Fruit fly (Drosophila melanogaster): ENCODE measurements around the gene CG8478.

CG8478 gene

dm6 chr3R:9725121-9725956 is 38.1 kb upstream of the CG8478 start, which contains the start of gene hyd (continued):
- TF ChIP-seq vnd (GFP tag; IDR thresholded peaks at IDR 0.05; ENCODE audit: partially characterized antibody) (peak; percentile 67; the same call in 2 of the 3 replicates), trem (tag; optimal IDR thresholded peaks at IDR 0.05) (peak; percentile 97), Nf-YC (tag; optimal IDR thresholded peaks at IDR 0.05) (no peak), CG16813 (GFP tag; IDR thresholded peaks at IDR 0.05; ENCODE audit: partially characterized antibody) (peak; percentile 87), HLH4C (GFP tag; IDR thresholded peaks at IDR 0.05; ENCODE audit: partially characterized antibody) (peak; percentile 84), CG8478 (optimal IDR thresholded peaks at IDR 0.05) (peak; percentile 84), CG10267 (tag; optimal IDR thresholded peaks at IDR 0.05) (peak; percentile 43), TFAM (GFP tag; optimal IDR thresholded peaks at IDR 0.05) (no peak), gsb-n (tag; optimal IDR thresholded peaks at IDR 0.05) (no peak), CG2889 (GFP tag; IDR thresholded peaks at IDR 0.05) (no peak), CG32772 (GFP tag; IDR thresholded peaks at IDR 0.05) (no peak), CG13624 (GFP tag; optimal IDR thresholded peaks at IDR 0.05) (peak; percentile 19), gfzf (GFP tag; optimal IDR thresholded peaks at IDR 0.05) (peak; percentile 61), jumu (GFP tag; optimal IDR thresholded peaks at IDR 0.05) (no peak), CG11696 (GFP tag; IDR thresholded peaks at IDR 0.05) (no peak), CG32532 (GFP tag; IDR thresholded peaks at IDR 0.05) (no peak), Dp (GFP tag; optimal IDR thresholded peaks at IDR 0.05) (peak; percentile 57), bcd (GFP tag; optimal IDR thresholded peaks at IDR 0.05) (no peak), C15 (GFP tag; IDR thresholded peaks at IDR 0.05) (no peak), CG14710 (tag; optimal IDR thresholded peaks at IDR 0.05) (peak; percentile 63), Scr (GFP tag; IDR thresholded peaks at IDR 0.05; ENCODE audit: partially characterized antibody) (peak; percentile 88), CG42726 (GFP tag; IDR thresholded peaks at IDR 0.05; ENCODE audit: partially characterized antibody) (peak; percentile 74; the same call in 1 of the 2 replicates), mld (GFP tag; IDR thresholded peaks at IDR 0.05; ENCODE audit: partially characterized antibody) (peak; percentile 35; the same call in 2 of the 3 replicates), CG13894 (tag; optimal IDR thresholded peaks at IDR 0.05) (no peak), dmrt99B (tag; optimal IDR thresholded peaks at IDR 0.05) (no peak), zfh1 (GFP tag; IDR thresholded peaks at IDR 0.05) (no peak), dysf (GFP tag; IDR thresholded peaks at IDR 0.05) (no peak), CG18764 (GFP tag; optimal IDR thresholded peaks at IDR 0.05) (no peak), row (GFP tag; IDR thresholded peaks at IDR 0.05) (peak; percentile 48; the same call in 2 of the 3 replicates), pita (GFP tag; optimal IDR thresholded peaks at IDR 0.05) (peak; percentile 29), CG9797 (GFP tag; optimal IDR thresholded peaks at IDR 0.05) (peak; percentile 88), Asciz (GFP tag; optimal IDR thresholded peaks at IDR 0.05) (no peak), CG9609 (GFP tag; optimal IDR thresholded peaks at IDR 0.05) (no peak), CG6654 (GFP tag; optimal IDR thresholded peaks at IDR 0.05) (no peak), org-1 (GFP tag; optimal IDR thresholded peaks at IDR 0.05) (no peak), CG7839 (tag; optimal IDR thresholded peaks at IDR 0.05) (no peak), CG2129 (GFP tag; IDR thresholded peaks at IDR 0.05; ENCODE audit: partially characterized antibody) (peak; percentile 77), CG31441 (GFP tag; IDR thresholded peaks at IDR 0.05) (no peak), Hr78 (GFP tag; optimal IDR thresholded peaks at IDR 0.05) (no peak), lbe (GFP tag; optimal IDR thresholded peaks at IDR 0.05) (no peak), nerfin-1 (tag; optimal IDR thresholded peaks at IDR 0.05) (peak; percentile 89), twi (tag; optimal IDR thresholded peaks at IDR 0.05) (no peak), Myb (GFP tag; optimal IDR thresholded peaks at IDR 0.05) (peak; percentile 76), CG7963 (GFP tag; IDR thresholded peaks at IDR 0.05; ENCODE audit: partially characterized antibody) (peak; percentile 64; the same call in 2 of the 3 replicates), ttk (GFP tag; IDR thresholded peaks at IDR 0.05) (no peak), Oaz (GFP tag; IDR thresholded peaks at IDR 0.05) (no peak), gcm (GFP tag; optimal IDR thresholded peaks at IDR 0.05) (no peak), CG34422 (GFP tag; IDR thresholded peaks at IDR 0.05) (peak; percentile 71; the same call in 1 of the 3 replicates)

All from whole organism, embryonic.